Worm (Caenorhabditis elegans): Measurements from ENCODE around the gene his-2.
"Not testable (repeated sequence)": the region's sequence is repeated elsewhere in the genome, so short reads cannot be mapped to it uniquely, and the experiment has no call there.

his-2 gene

ce11 chrV:16053373-16053772, 11.3 kb upstream of the his-2 start, which contains the start of gene F14H3.3:
Gene F14H3.3 (minus strand): TSS chrV:16053473.
- TF ChIP-seq him-1 (tag; optimal IDR thresholded peaks at IDR 0.05) (no peak), W03F9.2 (tag; optimal IDR thresholded peaks at IDR 0.05) (no peak), dao-5 (tag; optimal IDR thresholded peaks at IDR 0.05) (no peak)

ce11 chrV:16049177-16049576, 7.1 kb upstream of the his-2 start, which contains the start of gene best-12:
Gene best-12 (plus strand): TSS chrV:16049477.
- TF ChIP-seq dao-5 (tag; optimal IDR thresholded peaks at IDR 0.05): no peak

- TF ChIP-seq him-1 (tag; optimal IDR thresholded peaks at IDR 0.05) (no peak), dao-5 (tag; optimal IDR thresholded peaks at IDR 0.05) (no peak), W03F9.2 (tag; optimal IDR thresholded peaks at IDR 0.05) (no peak)
These were observed 5.4 kb upstream of the his-2 start, which contains the start of gene str-198 for ce11 chrV:16047508-16047907. Gene str-198 (plus strand): TSS chrV:16047808.

- TF ChIP-seq dao-5 (tag; optimal IDR thresholded peaks at IDR 0.05): no peak
- no peak for TF ChIP-seq him-1 (tag; optimal IDR thresholded peaks at IDR 0.05)
These were observed 5.0 kb upstream of the his-2 start for ce11 chrV:16047052-16047451.

ce11 chrV:16046573-16046972, 4.5 kb upstream of the his-2 start, which contains the start of gene ZK285.2:
Gene ZK285.2 (plus strand): TSS chrV:16046873.
- TF ChIP-seq dao-5 (tag; optimal IDR thresholded peaks at IDR 0.05) (no peak), him-1 (tag; optimal IDR thresholded peaks at IDR 0.05) (no peak), W03F9.2 (tag; optimal IDR thresholded peaks at IDR 0.05) (no peak)

- TF ChIP-seq him-1 (tag; optimal IDR thresholded peaks at IDR 0.05) (no peak), W03F9.2 (tag; optimal IDR thresholded peaks at IDR 0.05) (no peak), dao-5 (tag; optimal IDR thresholded peaks at IDR 0.05) (no peak)
These were observed 3.8 kb upstream of the his-2 start, which contains the start of gene T10C6.15 for ce11 chrV:16045837-16046236. Gene T10C6.15 (minus strand): TSS chrV:16045940.

- TF ChIP-seq W03F9.2 (tag; optimal IDR thresholded peaks at IDR 0.05): no peak
- no peak for TF ChIP-seq dao-5 (tag; optimal IDR thresholded peaks at IDR 0.05)
- TF ChIP-seq him-1 (tag; optimal IDR thresholded peaks at IDR 0.05): no peak
These were observed 1.6 kb upstream of the his-2 start for ce11 chrV:16043686-16044085.

- no peak for TF ChIP-seq dao-5 (tag; optimal IDR thresholded peaks at IDR 0.05)
- TF ChIP-seq W03F9.2 (tag; optimal IDR thresholded peaks at IDR 0.05): no peak
- no peak for TF ChIP-seq him-1 (tag; optimal IDR thresholded peaks at IDR 0.05)
These were observed 596 bp upstream of the his-2 start for ce11 chrV:16042743-16043014.

ce11 chrV:16041412-16041811, 671 bp downstream of the his-2 start:
- TF ChIP-seq dao-5 (tag; optimal IDR thresholded peaks at IDR 0.05) (no peak), him-1 (tag; optimal IDR thresholded peaks at IDR 0.05) (no peak), W03F9.2 (tag; optimal IDR thresholded peaks at IDR 0.05) (no peak)

ce11 chrV:16040140-16040827, 1.8 kb downstream of the his-2 start, which contains the start of the genes his-4 and his-3:
Gene his-4 (minus strand): TSS chrV:16040515.
Gene his-3 (plus strand): TSS chrV:16040808.
- TF ChIP-seq him-1, W03F9.2, dao-5 (tag; optimal IDR thresholded peaks at IDR 0.05): not testable (repeated sequence)

ce11 chrV:16036166-16036565, 5.9 kb downstream of the his-2 start, which contains the start of gene T10C6.10:
Gene T10C6.10 (plus strand): TSS chrV:16036413.
- TF ChIP-seq W03F9.2 (tag; optimal IDR thresholded peaks at IDR 0.05) (no peak), dao-5 (tag; optimal IDR thresholded peaks at IDR 0.05) (no peak), him-1 (tag; optimal IDR thresholded peaks at IDR 0.05) (no peak)

ce11 chrV:16033491-16033890, 8.6 kb downstream of the his-2 start:
- TF ChIP-seq W03F9.2 (tag; optimal IDR thresholded peaks at IDR 0.05) (no peak), him-1 (tag; optimal IDR thresholded peaks at IDR 0.05) (no peak), dao-5 (tag; optimal IDR thresholded peaks at IDR 0.05) (no peak)

ce11 chrV:16032761-16033160, 9.3 kb downstream of the his-2 start, which contains the start of gene T10C6.16:
Gene T10C6.16 (minus strand): TSS chrV:16033005.
- TF ChIP-seq him-1 (tag; optimal IDR thresholded peaks at IDR 0.05) (no peak), dao-5 (tag; optimal IDR thresholded peaks at IDR 0.05) (no peak)

ce11 chrV:16031571-16031970, 10.5 kb downstream of the his-2 start, which contains the start of gene T10C6.7:
Gene T10C6.7 (minus strand): TSS chrV:16031713.
- TF ChIP-seq W03F9.2 (tag; optimal IDR thresholded peaks at IDR 0.05): no peak
- TF ChIP-seq dao-5 (tag; optimal IDR thresholded peaks at IDR 0.05): no peak
- no peak for TF ChIP-seq him-1 (tag; optimal IDR thresholded peaks at IDR 0.05)

ce11 chrV:16029237-16029636, 12.8 kb downstream of the his-2 start:
- TF ChIP-seq dao-5 (tag; optimal IDR thresholded peaks at IDR 0.05) (no peak), W03F9.2 (tag; optimal IDR thresholded peaks at IDR 0.05) (no peak), him-1 (tag; optimal IDR thresholded peaks at IDR 0.05) (no peak)
